Worm (Caenorhabditis elegans) whole organism, young adult: Measurements from ENCODE around the gene ZK1290.13.

ENCODE experiments used
- B0019.2 ChIP-seq: fragments of 200-800 bp; sonication (Bioruptor generic); conservative IDR thresholded peaks from 2 replicates; pipeline ENCODE4 v1.3.6; 2022; ENCODE audit warnings: missing genetic modification reagents, missing genetic modification characterization, missing compliant biosample characterization
- B0336.3 ChIP-seq: fragments of 200-800 bp; sonication (Bioruptor generic); IDR thresholded peaks from 2 replicates; pipeline ENCODE4 v1.3.6; 2022; ENCODE audit warnings: missing genetic modification characterization, missing compliant biosample characterization
- C17E4.6 ChIP-seq: fragments of 200-800 bp; sonication (Bioruptor generic); IDR thresholded peaks from 2 replicates; pipeline ENCODE4 v1.3.6; 2022; ENCODE audit warnings: missing genetic modification reagents, missing genetic modification characterization, missing compliant biosample characterization
- D2030.7 ChIP-seq: fragments of 200-800 bp; sonication (Bioruptor generic); IDR thresholded peaks from 2 replicates; pipeline ENCODE4 v1.3.6; 2022; ENCODE audit warnings: missing genetic modification reagents, missing genetic modification characterization, missing compliant biosample characterization
- F22D6.2 ChIP-seq: sonication (generic microtip); optimal IDR thresholded peaks from 2 replicates; lab custom pipeline; 2016; ENCODE audit warnings: mild to moderate bottlenecking, missing genetic modification characterization, missing compliant biosample characterization
- F37B4.10 ChIP-seq: fragments of 200-800 bp; sonication (Bioruptor generic); IDR thresholded peaks from 2 replicates; pipeline ENCODE4 v1.3.6; 2022; ENCODE audit warnings: missing genetic modification characterization, missing compliant biosample characterization
- F55B11.4 ChIP-seq: sonication (generic microtip); optimal IDR thresholded peaks from 2 replicates; lab custom pipeline; 2016; ENCODE audit warnings: missing compliant biosample characterization, missing genetic modification characterization, borderline replicate concordance; ENCODE audit not compliant: insufficient read depth
- F57A8.1 ChIP-seq: fragments of 200-800 bp; sonication (Bioruptor generic); optimal IDR thresholded peaks from 2 replicates; lab custom pipeline; 2018; ENCODE audit warnings: mild to moderate bottlenecking, missing genetic modification characterization, moderate library complexity, missing compliant biosample characterization
- T26A5.8 ChIP-seq: sonication (generic microtip); optimal IDR thresholded peaks from 2 replicates; lab custom pipeline; 2016; ENCODE audit warnings: missing genetic modification characterization, missing compliant biosample characterization
- Y53F4B.3 ChIP-seq: fragments of 200-800 bp; sonication (Bioruptor generic); IDR thresholded peaks from 2 replicates; pipeline ENCODE4 v1.3.6; 2022; ENCODE audit warnings: missing genetic modification reagents, missing genetic modification characterization, missing compliant biosample characterization
- Y56A3A.18 ChIP-seq: fragments of 200-800 bp; sonication (Bioruptor generic); IDR thresholded peaks from 2 replicates; pipeline ENCODE4 v1.3.6; 2022; ENCODE audit warnings: missing genetic modification reagents, missing genetic modification characterization, missing compliant biosample characterization
- Y95B8A.8 ChIP-seq: fragments of 200-800 bp; sonication (Bioruptor generic); IDR thresholded peaks from 2 replicates; pipeline ENCODE4 v1.3.6; 2022; ENCODE audit warnings: missing genetic modification reagents, missing genetic modification characterization, missing compliant biosample characterization
- ama-1 ChIP-seq, 3 experiments: fragments of 150-350 bp in 1 of 3; sonication (generic microtip) in 2 of 3; optimal IDR thresholded peaks; 2 replicates each; lab custom pipeline; 2014 to 2018; ENCODE audit warnings: missing biosample characterization in 2 of 3, missing genetic modification characterization in 2 of 3, missing genetic modification reagents in 2 of 3
- bed-2 ChIP-seq: fragments of 200-800 bp; sonication (Bioruptor generic); IDR thresholded peaks from 2 replicates; pipeline ENCODE4 v1.3.6; 2022; ENCODE audit warnings: missing genetic modification reagents, missing genetic modification characterization, missing compliant biosample characterization
- cebp-1 ChIP-seq, 2 experiments: fragments of 200-800 bp in 1 of 2; sonication (Bioruptor generic) in 1 of 2; sonication (generic microtip) in 1 of 2; IDR thresholded peaks in 1 of 2; optimal IDR thresholded peaks in 1 of 2; 2 replicates each; pipeline versions ENCODE4 v1.3.6 to Lab custom; 2017 to 2022; ENCODE audit warnings: missing compliant biosample characterization in 2 of 2, missing genetic modification characterization in 2 of 2, mild to moderate bottlenecking in 1 of 2, missing genetic modification reagents in 1 of 2, moderate library complexity in 1 of 2
- ceh-58 ChIP-seq: fragments of 200-800 bp; sonication (Bioruptor generic); IDR thresholded peaks from 2 replicates; pipeline ENCODE4 v1.3.6; 2022; ENCODE audit warnings: missing genetic modification characterization, missing compliant biosample characterization
- dox-1 ChIP-seq: fragments of 200-800 bp; sonication (Bioruptor generic); IDR thresholded peaks from 2 replicates; pipeline ENCODE4 v1.3.6; 2022; ENCODE audit warnings: missing genetic modification reagents, missing genetic modification characterization, missing compliant biosample characterization
- dpff-1 ChIP-seq: sonication (generic microtip); optimal IDR thresholded peaks from 2 replicates; lab custom pipeline; 2017; ENCODE audit warnings: mild to moderate bottlenecking, missing genetic modification characterization, missing compliant biosample characterization
- ekl-4 ChIP-seq: fragments of 200-800 bp; sonication (Bioruptor generic); IDR thresholded peaks from 2 replicates; pipeline ENCODE4 v1.3.6; 2022; ENCODE audit warnings: missing genetic modification reagents, missing genetic modification characterization, missing compliant biosample characterization
- hmg-1.2 ChIP-seq: fragments of 200-800 bp; sonication (Bioruptor generic); IDR thresholded peaks from 2 replicates; pipeline ENCODE4 v1.3.6; 2022; ENCODE audit warnings: missing genetic modification reagents, missing genetic modification characterization, missing compliant biosample characterization
- hmg-20 ChIP-seq: fragments of 200-800 bp; sonication (Bioruptor generic); IDR thresholded peaks from 2 replicates; pipeline ENCODE4 v1.3.6; 2022; ENCODE audit warnings: missing genetic modification reagents, missing genetic modification characterization, missing compliant biosample characterization
- hsf-1 ChIP-seq: fragments of 200-800 bp; sonication (Bioruptor generic); IDR thresholded peaks from 2 replicates; pipeline ENCODE4 v1.3.6; 2022; ENCODE audit warnings: missing genetic modification reagents, missing genetic modification characterization, missing compliant biosample characterization
- lag-1 ChIP-seq: fragments of 200-800 bp; sonication (Bioruptor generic); IDR thresholded peaks from 2 replicates; pipeline ENCODE4 v1.3.6; 2022; ENCODE audit warnings: missing genetic modification reagents, missing genetic modification characterization, missing compliant biosample characterization
- lin-35 ChIP-seq, 3 experiments: fragments of 150-350 bp in 2 of 3; sonication (generic microtip) in 1 of 3; optimal IDR thresholded peaks; 2 replicates each; lab custom pipeline; 2014 to 2018; ENCODE audit warnings: missing biosample characterization in 3 of 3, missing genetic modification characterization in 3 of 3, missing genetic modification reagents in 3 of 3
- madf-8 ChIP-seq: fragments of 200-800 bp; sonication (Bioruptor generic); conservative IDR thresholded peaks from 2 replicates; pipeline ENCODE4 v1.3.6; 2022; ENCODE audit warnings: missing genetic modification reagents, missing genetic modification characterization, missing compliant biosample characterization
- mxl-1 ChIP-seq: sonication (generic microtip); optimal IDR thresholded peaks from 2 replicates; lab custom pipeline; 2016; ENCODE audit warnings: missing genetic modification characterization, missing compliant biosample characterization
- nfya-2 ChIP-seq: fragments of 200-800 bp; sonication (Bioruptor generic); IDR thresholded peaks from 2 replicates; pipeline ENCODE4 v1.3.6; 2022; ENCODE audit warnings: missing genetic modification reagents, missing genetic modification characterization, missing compliant biosample characterization
- nfyb-1 ChIP-seq: fragments of 200-800 bp; sonication (Bioruptor generic); IDR thresholded peaks from 2 replicates; pipeline ENCODE4 v1.3.6; 2022; ENCODE audit warnings: missing genetic modification reagents, missing genetic modification characterization, missing compliant biosample characterization
- nhr-179 ChIP-seq: sonication (generic microtip); optimal IDR thresholded peaks from 2 replicates; lab custom pipeline; 2016; ENCODE audit warnings: mild to moderate bottlenecking, missing genetic modification characterization, missing compliant biosample characterization
- nhr-27 ChIP-seq: fragments of 200-800 bp; sonication (Bioruptor generic); optimal IDR thresholded peaks from 2 replicates; lab custom pipeline; 2018; ENCODE audit warnings: mild to moderate bottlenecking, missing genetic modification characterization, moderate library complexity, missing compliant biosample characterization
- rec-8 ChIP-seq, 2 experiments: sonication (generic microtip); optimal IDR thresholded peaks; 2 replicates each; lab custom pipeline; 2016; ENCODE audit warnings: mild to moderate bottlenecking in 2 of 2, missing genetic modification characterization in 2 of 2, missing genetic modification reagents in 2 of 2, missing genotype in 2 of 2, missing biosample characterization in 1 of 2, missing compliant biosample characterization in 1 of 2, moderate library complexity in 1 of 2
- repo-1 ChIP-seq: sonication (generic microtip); optimal IDR thresholded peaks from 2 replicates; lab custom pipeline; 2017; ENCODE audit warnings: mild to moderate bottlenecking, missing genetic modification characterization, missing compliant biosample characterization
- sdz-38 ChIP-seq: sonication (generic microtip); optimal IDR thresholded peaks from 2 replicates; lab custom pipeline; 2016; ENCODE audit warnings: missing genotype, missing genetic modification characterization, missing compliant biosample characterization
- sea-2 ChIP-seq: fragments of 200-800 bp; sonication (Bioruptor generic); IDR thresholded peaks from 2 replicates; pipeline ENCODE4 v1.3.6; 2022; ENCODE audit warnings: missing genetic modification characterization, missing compliant biosample characterization
- snpc-3.4 ChIP-seq: sonication (generic microtip); optimal IDR thresholded peaks from 2 replicates; lab custom pipeline; 2017; ENCODE audit warnings: missing genetic modification characterization, mild to moderate bottlenecking, missing compliant biosample characterization, antibody characterized with exemption, moderate library complexity, missing genotype, missing genetic modification reagents
- xnd-1 ChIP-seq: sonication (generic microtip); optimal IDR thresholded peaks from 2 replicates; lab custom pipeline; 2016; ENCODE audit warnings: missing genotype, missing genetic modification reagents, missing genetic modification characterization, missing compliant biosample characterization
- zfh-2 ChIP-seq: fragments of 200-800 bp; sonication (Bioruptor generic); conservative IDR thresholded peaks from 2 replicates; pipeline ENCODE4 v1.3.6; 2022; ENCODE audit warnings: missing genetic modification reagents, missing genetic modification characterization, missing compliant biosample characterization
- ztf-22 ChIP-seq: fragments of 200-800 bp; sonication (Bioruptor generic); optimal IDR thresholded peaks from 2 replicates; lab custom pipeline; 2018; ENCODE audit warnings: mild to moderate bottlenecking, missing genetic modification characterization, moderate library complexity, missing compliant biosample characterization
- ztf-26 ChIP-seq: sonication (generic microtip); optimal IDR thresholded peaks from 2 replicates; lab custom pipeline; 2017; ENCODE audit warnings: missing genetic modification characterization, missing compliant biosample characterization
- ztf-28 ChIP-seq: fragments of 200-800 bp; sonication (Bioruptor generic); IDR thresholded peaks from 2 replicates; pipeline ENCODE4 v1.3.6; 2022; ENCODE audit warnings: missing genetic modification reagents, missing genetic modification characterization, missing compliant biosample characterization

The ZK1290.13 gene

DNA sequence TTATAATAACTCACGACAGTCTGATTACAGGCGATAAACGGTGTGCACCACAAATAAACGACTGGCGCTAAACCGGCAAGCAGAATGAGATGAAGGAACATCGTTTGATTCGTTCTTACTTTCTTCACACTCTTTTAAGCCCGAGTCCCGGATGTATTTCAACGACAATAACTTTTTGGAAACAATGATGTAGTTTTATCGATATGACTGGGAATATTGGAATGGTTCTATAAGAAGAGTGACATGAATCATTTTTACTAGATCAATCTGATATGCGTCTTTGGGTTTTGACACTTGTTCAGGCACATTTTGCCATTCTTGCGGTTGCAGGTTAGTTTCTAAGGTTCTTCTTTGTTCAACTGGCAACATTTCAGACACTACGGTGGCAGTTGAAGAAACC, 26.7 kb downstream of the ZK1290.13 start, which contains the start of the genes ZK1290.11 and ZK1290.1:
ZK1290.11 (minus strand) TSS at position 101 of the 400 bp plus-strand sequence.
ZK1290.1 (plus strand) TSS at position 271 of the 400 bp plus-strand sequence.
- no peak for TF ChIP-seq nhr-27 (tag; lab: Kevin White, UChicago)
- TF ChIP-seq lin-35 (GFP tag; optimal IDR thresholded peaks at IDR 0.05; lab: Kevin White, UChicago): no peak
- TF ChIP-seq Y95B8A.8: no peak
- TF ChIP-seq hsf-1 (GFP tag; lab: Robert Waterston, UW): no peak
- no peak for TF ChIP-seq dox-1 (GFP tag; lab: Robert Waterston, UW)
- TF ChIP-seq nfyb-1 (GFP tag; lab: Robert Waterston, UW): no peak
- TF ChIP-seq ztf-26 (tag; lab: Kevin White, UChicago): no peak
- TF ChIP-seq B0336.3 (GFP tag; lab: Robert Waterston, UW): no peak
- TF ChIP-seq Y53F4B.3: no peak

DNA sequence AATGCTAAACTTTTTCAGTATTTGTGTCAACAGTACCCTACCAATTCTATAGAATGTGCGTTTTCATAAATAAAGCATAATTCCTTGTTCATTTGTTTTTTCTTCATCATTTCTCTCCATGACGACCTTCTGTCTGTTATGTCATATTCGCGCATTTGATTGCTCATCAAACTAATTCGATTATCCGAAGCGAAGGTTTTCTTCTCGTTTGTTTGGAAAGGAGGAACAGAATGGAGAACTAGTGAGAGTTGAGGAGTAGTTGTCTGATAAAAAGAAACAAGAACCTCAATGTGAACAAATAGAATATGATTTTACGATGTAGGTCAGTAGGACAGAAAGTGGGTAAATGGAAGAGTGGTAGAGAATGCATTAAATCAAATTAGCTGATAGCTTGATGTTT, 27.8 kb downstream of the ZK1290.13 start:
- no peak for TF ChIP-seq F22D6.2 (tag; lab: Kevin White, UChicago)

DNA sequence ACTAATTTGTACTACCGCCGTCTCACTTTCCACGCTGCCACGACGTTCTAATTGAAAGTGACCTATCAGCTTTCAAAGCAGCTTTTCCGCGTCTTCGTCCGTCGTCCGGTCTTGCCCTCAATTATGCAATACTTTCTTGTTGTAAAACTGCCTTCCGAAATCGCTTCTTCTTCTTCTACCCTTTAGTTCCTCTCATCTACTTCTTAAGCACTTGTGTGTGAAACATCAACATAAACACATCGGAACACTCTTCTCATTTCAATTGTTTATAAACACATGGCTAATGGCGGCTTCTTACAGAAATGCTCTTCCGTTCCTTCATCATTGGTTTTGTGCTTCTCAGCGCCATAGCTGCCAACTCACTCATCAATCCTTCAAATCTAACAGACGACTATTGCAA, 35.5 kb downstream of the ZK1290.13 start, which contains the start of gene F35D2.3:
F35D2.3 (plus strand) TSS at position 301 of the 400 bp plus-strand sequence.
- TF ChIP-seq xnd-1 (tag; lab: Kevin White, UChicago) (no peak), repo-1 (tag; lab: Kevin White, UChicago) (no peak), nfyb-1 (GFP tag; lab: Robert Waterston, UW) (no peak), dpff-1 (no peak), ztf-28 (no peak), bed-2 (GFP tag; lab: Robert Waterston, UW) (no peak), ekl-4 (no peak), madf-8 (GFP tag; lab: Robert Waterston, UW) (no peak)

DNA sequence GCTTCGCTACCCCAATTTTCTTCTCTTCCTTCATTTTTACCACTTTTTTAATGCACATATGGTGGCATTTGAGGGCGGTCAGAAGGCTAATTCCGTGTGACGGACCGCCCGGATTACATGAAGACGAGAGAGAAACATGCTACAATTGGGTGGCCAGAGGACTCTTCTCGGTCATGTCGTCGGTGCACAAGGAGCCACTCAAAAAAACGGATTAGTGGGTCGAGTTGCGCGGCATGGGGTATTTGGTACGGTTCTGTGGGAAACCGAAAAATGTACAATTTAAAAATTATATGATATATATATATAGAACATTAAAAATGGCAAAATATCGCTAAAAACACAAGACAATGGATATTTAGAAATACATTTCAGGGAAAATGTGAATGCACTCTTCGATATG, 36.0 kb downstream of the ZK1290.13 start:
- no peak for TF ChIP-seq C17E4.6 (GFP tag; lab: Robert Waterston, UW)
- TF ChIP-seq hmg-1.2: no peak
- TF ChIP-seq zfh-2: no peak
- TF ChIP-seq hmg-20 (GFP tag; lab: Robert Waterston, UW): no peak
- no peak for TF ChIP-seq mxl-1 (tag; lab: Kevin White, UChicago)
- no peak for TF ChIP-seq F57A8.1
- no peak for TF ChIP-seq Y56A3A.18 (GFP tag; lab: Robert Waterston, UW)
- no peak for TF ChIP-seq ztf-28
- TF ChIP-seq B0019.2 (GFP tag; lab: Robert Waterston, UW): no peak
- TF ChIP-seq D2030.7: no peak
- TF ChIP-seq B0336.3 (GFP tag; lab: Robert Waterston, UW): no peak
- no peak for TF ChIP-seq hsf-1 (GFP tag; lab: Robert Waterston, UW)
- no peak for TF ChIP-seq lag-1
- no peak for TF ChIP-seq sea-2 (GFP tag; lab: Robert Waterston, UW)
- no peak for TF ChIP-seq snpc-3.4 (tag; lab: Kevin White, UChicago)
- TF ChIP-seq ama-1 (optimal IDR thresholded peaks at IDR 0.05; lab: Kevin White, UChicago): no peak
- TF ChIP-seq ama-1 (GFP tag; optimal IDR thresholded peaks at IDR 0.05; lab: Kevin White, UChicago): no peak
- no peak for TF ChIP-seq ceh-58 (GFP tag; lab: Robert Waterston, UW)
- no peak for TF ChIP-seq Y53F4B.3
- no peak for TF ChIP-seq sdz-38 (tag; lab: Kevin White, UChicago)
- TF ChIP-seq, all 124 proteins: peak for 0

DNA sequence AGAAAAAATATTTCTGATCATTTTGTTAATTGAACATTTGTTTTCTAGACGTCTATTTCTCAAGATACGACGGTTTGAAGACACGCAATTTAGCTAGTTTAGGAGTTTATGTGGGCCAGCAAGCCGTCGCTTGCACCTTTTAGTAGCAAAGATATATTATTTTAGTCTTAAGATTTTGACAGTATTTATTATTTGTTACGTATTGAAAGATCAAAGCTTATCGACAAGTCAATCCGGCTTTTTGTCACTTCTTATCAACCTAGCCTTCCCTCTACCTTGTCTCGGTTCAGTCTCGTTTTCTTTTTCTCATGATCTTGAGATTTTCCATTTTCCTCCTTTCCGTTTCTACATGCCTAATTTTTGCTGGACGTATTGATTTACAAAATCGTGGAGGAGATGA, 39.3 kb downstream of the ZK1290.13 start, which contains the start of gene F35D2.2:
F35D2.2 (plus strand) TSS at position 301 of the 400 bp plus-strand sequence.
- no peak for TF ChIP-seq T26A5.8 (tag; lab: Kevin White, UChicago)
- no peak for TF ChIP-seq cebp-1 (GFP tag; IDR thresholded peaks at IDR 0.05; lab: Robert Waterston, UW)
- TF ChIP-seq cebp-1 (tag; optimal IDR thresholded peaks at IDR 0.05; lab: Kevin White, UChicago): no peak
- TF ChIP-seq ekl-4: no peak
- no peak for TF ChIP-seq F55B11.4 (tag; lab: Kevin White, UChicago)
- TF ChIP-seq B0019.2 (GFP tag; lab: Robert Waterston, UW): no peak
- no peak for TF ChIP-seq F37B4.10 (GFP tag; lab: Robert Waterston, UW)
- no peak for TF ChIP-seq nfya-2
- TF ChIP-seq ztf-22 (GFP tag; lab: Kevin White, UChicago): no peak
- TF ChIP-seq rec-8 (tag; optimal IDR thresholded peaks at IDR 0.05; lab: Kevin White, UChicago): no peak
- TF ChIP-seq nhr-179: no peak
